Fruit fly (Drosophila melanogaster) whole organism, embryonic: Measurements from ENCODE around the gene CCAP-R.
A peak's percentile ranks its signal among the peaks of the same experiment; 100 is the strongest.

Experiments used
- Abd-B ChIP-seq: fragments of 200-800 bp; sonication (Bioruptor generic); optimal IDR thresholded peaks from 2 replicates; lab custom pipeline; 2018; ENCODE audit warnings: missing biosample characterization, mild to moderate bottlenecking, missing genetic modification characterization, moderate library complexity
- B-H1 ChIP-seq: fragments of 200-800 bp; sonication (Bioruptor generic); IDR thresholded peaks from 3 replicates; pipeline ENCODE4 v1.3.6; 2022; ENCODE audit warnings: missing biosample characterization, missing genetic modification characterization
- CG10431 ChIP-seq: fragments of 200-800 bp; sonication (Bioruptor generic); optimal IDR thresholded peaks from 3 replicates; lab custom pipeline; 2018; ENCODE audit warnings: missing biosample characterization, mild to moderate bottlenecking, missing genetic modification characterization
- CG12299 ChIP-seq: fragments of 200-800 bp; sonication (Bioruptor generic); optimal IDR thresholded peaks from 2 replicates; lab custom pipeline; 2018; ENCODE audit warnings: missing biosample characterization, mild to moderate bottlenecking, missing genetic modification characterization
- CG12744 ChIP-seq: fragments of 200-800 bp; sonication (Bioruptor generic); optimal IDR thresholded peaks from 2 replicates; lab custom pipeline; 2016; ENCODE audit warnings: missing biosample characterization, missing genetic modification characterization
- CG17328 ChIP-seq: fragments of 200-800 bp; sonication (Bioruptor generic); IDR thresholded peaks from 2 replicates; pipeline ENCODE4 v1.3.6; 2022; ENCODE audit warnings: missing biosample characterization, missing genetic modification characterization
- CG2678 ChIP-seq: fragments of 200-800 bp; sonication (Bioruptor generic); optimal IDR thresholded peaks from 3 replicates; lab custom pipeline; 2019; ENCODE audit warnings: missing biosample characterization, mild to moderate bottlenecking, missing genetic modification characterization, moderate library complexity
- CG30431 ChIP-seq: fragments of 200-800 bp; sonication (Bioruptor generic); optimal IDR thresholded peaks from 2 replicates; lab custom pipeline; 2017; ENCODE audit warnings: missing biosample characterization, missing genetic modification characterization
- CG32767 ChIP-seq: fragments of 200-800 bp; sonication (Bioruptor generic); IDR thresholded peaks from 2 replicates; pipeline ENCODE4 v1.3.6; 2022; ENCODE audit warnings: missing biosample characterization, missing genetic modification characterization
- CG32772 ChIP-seq: fragments of 200-800 bp; sonication (Bioruptor generic); IDR thresholded peaks from 2 replicates; pipeline ENCODE4 v1.3.6; 2022; ENCODE audit warnings: missing biosample characterization, missing genetic modification characterization
- CG3995 ChIP-seq: fragments of 200-800 bp; sonication (Bioruptor generic); optimal IDR thresholded peaks from 3 replicates; lab custom pipeline; 2016; ENCODE audit warnings: missing biosample characterization, missing genetic modification characterization
- CG6175 ChIP-seq: fragments of 200-800 bp; sonication (Bioruptor generic); IDR thresholded peaks from 3 replicates; pipeline ENCODE4 v1.3.6; 2022; ENCODE audit warnings: missing biosample characterization, missing genetic modification characterization
- CG6654 ChIP-seq: fragments of 200-800 bp; sonication (Bioruptor generic); optimal IDR thresholded peaks from 2 replicates; lab custom pipeline; 2017; ENCODE audit warnings: missing biosample characterization, mild to moderate bottlenecking, missing genetic modification characterization
- CG6813 ChIP-seq: fragments of 200-800 bp; sonication (Bioruptor generic); optimal IDR thresholded peaks from 2 replicates; lab custom pipeline; 2017; ENCODE audit warnings: missing biosample characterization, missing genetic modification characterization, mild to moderate bottlenecking, moderate library complexity, missing genetic modification reagents
- CG7987 ChIP-seq: fragments of 200-800 bp; sonication (Bioruptor generic); optimal IDR thresholded peaks from 2 replicates; lab custom pipeline; 2018; ENCODE audit warnings: missing biosample characterization, mild to moderate bottlenecking, missing genetic modification characterization, moderate library complexity
- CG8290 ChIP-seq, 3 experiments: fragments of 200-800 bp; sonication (Bioruptor generic); optimal IDR thresholded peaks; 2 replicates each; lab custom pipeline; 2016 to 2019; ENCODE audit warnings: missing biosample characterization in 3 of 3, missing genetic modification characterization in 3 of 3, mild to moderate bottlenecking in 2 of 3, moderate library complexity in 1 of 3
- CG8924 ChIP-seq: fragments of 200-800 bp; optimal IDR thresholded peaks from 3 replicates; lab custom pipeline; 2019; ENCODE audit warnings: missing biosample characterization, mild to moderate bottlenecking, missing genetic modification characterization, moderate library complexity
- Dek ChIP-seq: fragments of 200-800 bp; sonication (Bioruptor generic); optimal IDR thresholded peaks from 3 replicates; lab custom pipeline; 2019; ENCODE audit warnings: missing biosample characterization, mild to moderate bottlenecking, missing genetic modification characterization, moderate library complexity
- Dref ChIP-seq: fragments of 200-800 bp; sonication (Bioruptor generic); IDR thresholded peaks from 2 replicates; pipeline ENCODE4 v1.3.6; 2022; ENCODE audit warnings: missing biosample characterization, missing genetic modification characterization
- E2f2 ChIP-seq: fragments of 200-800 bp; sonication (Bioruptor generic); IDR thresholded peaks from 2 replicates; pipeline ENCODE4 v1.3.6; 2022; ENCODE audit warnings: missing biosample characterization, missing genetic modification characterization
- Fer1 ChIP-seq: fragments of 200-800 bp; sonication (Bioruptor generic); optimal IDR thresholded peaks from 2 replicates; lab custom pipeline; 2017; ENCODE audit warnings: missing biosample characterization, mild to moderate bottlenecking, missing genetic modification characterization
- Med ChIP-seq: fragments of 200-800 bp; sonication (Bioruptor generic); peaks from one replicate; lab custom pipeline; 2016; ENCODE audit warnings: missing biosample characterization, missing genetic modification characterization, mild to moderate bottlenecking, inconsistent platforms, moderate library complexity
- Opbp ChIP-seq: fragments of 200-800 bp; sonication (Bioruptor generic); IDR thresholded peaks from 3 replicates; pipeline ENCODE4 v1.3.6; 2022; ENCODE audit warnings: missing biosample characterization, missing genetic modification characterization; ENCODE audit not compliant: partially characterized antibody
- Sox100B ChIP-seq: fragments of 200-800 bp; sonication (Bioruptor generic); optimal IDR thresholded peaks from 3 replicates; lab custom pipeline; 2018; ENCODE audit warnings: missing biosample characterization, mild to moderate bottlenecking, missing genetic modification characterization
- Sox102F ChIP-seq: fragments of 200-800 bp; sonication (Bioruptor generic); optimal IDR thresholded peaks from 2 replicates; lab custom pipeline; 2018; ENCODE audit warnings: missing biosample characterization, mild to moderate bottlenecking, missing genetic modification characterization, moderate library complexity
- Stat92E ChIP-seq, 3 experiments: fragments of >200 bp in 2 of 3; fragments of 200-800 bp in 1 of 3; sonication (Bioruptor generic) in 1 of 3; optimal IDR thresholded peaks; 2 replicates each; lab custom pipeline; 2017 to 2019; ENCODE audit warnings: missing biosample characterization in 3 of 3, missing genetic modification characterization in 3 of 3, mild to moderate bottlenecking in 1 of 3, moderate library complexity in 1 of 3
- Tbp ChIP-seq: fragments of >200 bp; optimal IDR thresholded peaks from 2 replicates; lab custom pipeline; 2018; ENCODE audit warnings: missing biosample characterization, missing genetic modification characterization
- Usf ChIP-seq: fragments of 200-800 bp; sonication (Bioruptor generic); optimal IDR thresholded peaks from 2 replicates; lab custom pipeline; 2017; ENCODE audit warnings: missing genotype, missing biosample characterization, missing genetic modification characterization
- YL-1 ChIP-seq: fragments of 200-800 bp; sonication (Bioruptor generic); optimal IDR thresholded peaks from 3 replicates; lab custom pipeline; 2017; ENCODE audit warnings: missing biosample characterization, mild to moderate bottlenecking, missing genetic modification characterization
- bbx ChIP-seq: fragments of 200-800 bp; sonication (Bioruptor generic); IDR thresholded peaks from 2 replicates; pipeline ENCODE4 v1.3.6; 2022; ENCODE audit warnings: missing biosample characterization, missing genetic modification characterization; ENCODE audit not compliant: partially characterized antibody
- cg ChIP-seq: fragments of 200-800 bp; sonication (Bioruptor generic); optimal IDR thresholded peaks from 3 replicates; lab custom pipeline; 2019; ENCODE audit warnings: missing biosample characterization, mild to moderate bottlenecking, missing genetic modification characterization, moderate library complexity
- chinmo ChIP-seq: fragments of 200-800 bp; sonication (Bioruptor generic); IDR thresholded peaks from 4 replicates; pipeline ENCODE4 v1.3.6; 2022; ENCODE audit warnings: missing biosample characterization, missing genetic modification characterization; ENCODE audit not compliant: partially characterized antibody
- disco-r ChIP-seq: fragments of 200-800 bp; sonication (Bioruptor generic); optimal IDR thresholded peaks from 2 replicates; lab custom pipeline; 2016; ENCODE audit warnings: missing biosample characterization, missing genetic modification characterization
- emc ChIP-seq: fragments of 200-800 bp; sonication (Bioruptor generic); optimal IDR thresholded peaks from 2 replicates; lab custom pipeline; 2016; ENCODE audit warnings: missing biosample characterization, missing genetic modification characterization
- ewg ChIP-seq: fragments of 200-800 bp; sonication (Bioruptor generic); optimal IDR thresholded peaks from 3 replicates; lab custom pipeline; 2017; ENCODE audit warnings: mild to moderate bottlenecking, missing biosample characterization, missing genetic modification reagents, missing genetic modification characterization
- hkb ChIP-seq, 2 experiments: fragments of 200-800 bp in 1 of 2; fragments of >200 bp in 1 of 2; sonication (Bioruptor generic) in 1 of 2; IDR thresholded peaks in 1 of 2; optimal IDR thresholded peaks in 1 of 2; 2 replicates each; pipeline versions ENCODE4 v1.3.6 to Lab custom; 2017 to 2022; ENCODE audit warnings: missing biosample characterization in 1 of 2, missing genetic modification characterization in 1 of 2
- ken ChIP-seq: fragments of 200-800 bp; sonication (Bioruptor generic); IDR thresholded peaks from 3 replicates; pipeline ENCODE4 v1.3.6; 2022; ENCODE audit warnings: missing biosample characterization, missing genetic modification characterization
- lbe ChIP-seq: fragments of 200-800 bp; sonication (Bioruptor generic); optimal IDR thresholded peaks from 2 replicates; lab custom pipeline; 2016; ENCODE audit warnings: missing biosample characterization, mild to moderate bottlenecking, missing genetic modification characterization
- peb ChIP-seq: fragments of 200-800 bp; sonication (Bioruptor generic); IDR thresholded peaks from 2 replicates; pipeline ENCODE4 v1.3.6; 2022; ENCODE audit warnings: missing biosample characterization, missing genetic modification characterization
- pho ChIP-seq: fragments of 200-800 bp; sonication (Bioruptor generic); optimal IDR thresholded peaks from 2 replicates; lab custom pipeline; 2016; ENCODE audit warnings: missing biosample characterization, missing genetic modification characterization
- phol ChIP-seq: fragments of 200-800 bp; sonication (Bioruptor generic); optimal IDR thresholded peaks from 3 replicates; lab custom pipeline; 2018; ENCODE audit warnings: missing biosample characterization, mild to moderate bottlenecking, missing genetic modification characterization, moderate library complexity
- psq ChIP-seq: fragments of 200-800 bp; sonication (Bioruptor generic); optimal IDR thresholded peaks from 2 replicates; lab custom pipeline; 2017; ENCODE audit warnings: missing biosample characterization, missing genetic modification characterization
- pum ChIP-seq: fragments of 200-800 bp; sonication (Bioruptor generic); optimal IDR thresholded peaks from 2 replicates; lab custom pipeline; 2016; ENCODE audit warnings: missing biosample characterization, missing genetic modification characterization
- pzg ChIP-seq: fragments of 200-800 bp; sonication (Bioruptor generic); optimal IDR thresholded peaks from 3 replicates; lab custom pipeline; 2018; ENCODE audit warnings: missing biosample characterization, mild to moderate bottlenecking, missing genetic modification characterization, moderate library complexity
- repo ChIP-seq: fragments of 200-800 bp; sonication (Bioruptor generic); optimal IDR thresholded peaks from 2 replicates; lab custom pipeline; 2016; ENCODE audit warnings: missing biosample characterization, missing genetic modification characterization
- sd ChIP-seq: fragments of 200-800 bp; sonication (Bioruptor generic); optimal IDR thresholded peaks from 3 replicates; lab custom pipeline; 2018; ENCODE audit warnings: missing biosample characterization, mild to moderate bottlenecking, missing genetic modification characterization, moderate library complexity
- sens ChIP-seq: fragments of 200-800 bp; sonication (Bioruptor generic); peaks from one replicate; lab custom pipeline; 2016; ENCODE audit warnings: missing biosample characterization, missing genetic modification characterization
- wek ChIP-seq: fragments of 200-800 bp; sonication (Bioruptor generic); optimal IDR thresholded peaks from 3 replicates; lab custom pipeline; 2018; ENCODE audit warnings: missing biosample characterization, mild to moderate bottlenecking, missing genetic modification characterization, moderate library complexity

Gene CCAP-R

DNA sequence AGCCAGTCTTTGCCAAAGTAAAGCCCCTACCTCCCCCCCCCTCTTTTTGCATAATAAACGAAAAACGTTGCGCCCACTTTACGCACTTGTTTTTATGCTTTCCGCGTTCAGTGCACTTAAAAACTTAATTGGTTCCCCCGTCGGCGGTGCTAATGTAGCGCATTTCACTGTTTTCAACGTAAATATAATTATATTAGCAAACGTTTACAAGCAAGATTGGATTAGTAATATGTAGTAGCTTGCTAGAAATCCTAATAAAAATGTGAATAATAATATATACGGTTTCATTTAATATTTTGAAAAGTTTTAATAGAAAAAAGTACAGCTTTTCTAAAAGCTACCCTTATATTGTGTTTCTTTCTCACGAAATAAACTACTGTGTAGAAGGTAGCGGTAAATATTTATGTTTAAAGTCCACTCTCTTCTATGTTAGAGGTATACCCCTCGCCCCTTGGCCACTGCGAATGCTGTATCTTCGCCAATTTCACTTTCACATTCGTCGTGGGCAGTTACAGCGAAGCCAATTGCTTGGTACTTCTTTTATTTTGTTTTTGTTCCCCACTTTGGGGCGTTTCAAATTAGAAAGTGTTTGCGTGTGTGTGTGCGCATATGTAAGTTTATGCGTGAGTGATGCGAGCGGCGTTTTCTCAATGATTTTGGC lies 73.3 kb downstream of the CCAP-R start (continued):
- TF ChIP-seq ewg (GFP tag; lab: Kevin White, UChicago) (no peak), CG7987 (GFP tag; lab: Kevin White, UChicago) (no peak), Fer1 (no peak), Sox100B (GFP tag; lab: Kevin White, UChicago) (no peak), Usf (GFP tag; lab: Kevin White, UChicago) (no peak), pho (GFP tag; lab: Kevin White, UChicago) (no peak), cg (GFP tag; lab: Kevin White, UChicago) (peak; percentile 7), peb (no peak), CG8290 (GFP tag; optimal IDR thresholded peaks at IDR 0.05; lab: Kevin White, UChicago) (no peak), CG8290 (tag; optimal IDR thresholded peaks at IDR 0.05; lab: Kevin White, UChicago) (no peak), pum (no peak), Tbp (GFP tag; lab: Kevin White, UChicago) (no peak), lbe (GFP tag; lab: Kevin White, UChicago) (no peak), emc (no peak), CG10431 (no peak), repo (GFP tag; lab: Kevin White, UChicago) (no peak), sd (no peak), CG3995 (GFP tag; lab: Kevin White, UChicago) (no peak), CG17328 (GFP tag; lab: Robert Waterston, UW) (peak; percentile 14; the same call in 1 of the 2 replicates), CG6654 (no peak), CG6813 (no peak), Abd-B (GFP tag; lab: Kevin White, UChicago) (no peak), Dek (no peak), CG32772 (GFP tag; lab: Robert Waterston, UW) (no peak), B-H1 (GFP tag; lab: Robert Waterston, UW) (no peak), CG2678 (tag; lab: Kevin White, UChicago) (peak; percentile 1), Sox102F (GFP tag; lab: Kevin White, UChicago) (no peak), disco-r (no peak)

dm6 chr3R:25881915-25882314 lies 74.2 kb downstream of the CCAP-R start, which contains the start of gene SppL:
Gene SppL, plus strand, starts transcription at chr3R:25881984.
- TF ChIP-seq Stat92E (GFP tag; optimal IDR thresholded peaks at IDR 0.05; lab: Kevin White, UChicago): peak in 1 of 3 experiments; percentile 41
- peak; percentile 35 for TF ChIP-seq pzg (GFP tag; lab: Kevin White, UChicago)
- no peak for TF ChIP-seq hkb (optimal IDR thresholded peaks at IDR 0.05; lab: Kevin White, UChicago)
- 0 out of 2 replicates have a peak, but pooled peaks have one; percentile 9 for TF ChIP-seq hkb (GFP tag; IDR thresholded peaks at IDR 0.05; lab: Robert Waterston, UW)
- TF ChIP-seq YL-1 (GFP tag; lab: Kevin White, UChicago): peak; percentile 27
- TF ChIP-seq phol (tag; lab: Kevin White, UChicago): peak; percentile 62
- TF ChIP-seq wek (GFP tag; lab: Kevin White, UChicago): no peak
- TF ChIP-seq CG12744 (GFP tag; lab: Kevin White, UChicago): no peak
- no peak for TF ChIP-seq CG8290 (GFP tag; optimal IDR thresholded peaks at IDR 0.05; lab: Kevin White, UChicago)
- TF ChIP-seq CG8290 (tag; optimal IDR thresholded peaks at IDR 0.05; lab: Kevin White, UChicago): peak in 1 of 2 experiments; percentile 13
- TF ChIP-seq chinmo (GFP tag; lab: Robert Waterston, UW): peak; percentile 63; the same call in 1 of the 4 replicates
- TF ChIP-seq CG32767: 0 out of 2 replicates have a peak, but pooled peaks have one; percentile 29
- TF ChIP-seq ken (GFP tag; lab: Robert Waterston, UW): peak; percentile 17; the same call in 1 of the 3 replicates
- no peak for TF ChIP-seq Dek
- TF ChIP-seq Opbp (GFP tag; lab: Robert Waterston, UW): peak; percentile 26; the same call in 1 of the 3 replicates
- TF ChIP-seq Med (GFP tag; lab: Kevin White, UChicago): peak; percentile 66
- TF ChIP-seq sens (GFP tag; lab: Kevin White, UChicago): peak; percentile 35
- TF ChIP-seq CG12299: peak; percentile 60
- TF ChIP-seq bbx (GFP tag; lab: Robert Waterston, UW): peak; percentile 43; the same call in 1 of the 2 replicates
- peak; percentile 23; the same call in 1 of the 2 replicates for TF ChIP-seq Dref (GFP tag; lab: Robert Waterston, UW)
- TF ChIP-seq CG8924 (tag; lab: Kevin White, UChicago): peak; percentile 83
- TF ChIP-seq psq: peak; percentile 52
- TF ChIP-seq CG30431: no peak
- no peak for TF ChIP-seq CG6175
- peak; percentile 27; the same call in 1 of the 2 replicates for TF ChIP-seq E2f2 (GFP tag; lab: Robert Waterston, UW)
